Fruit fly (Drosophila melanogaster) whole organism: ENCODE results near the gene gdl.

Experiments
- CG8478 ChIP-seq: fragments of >200 bp; optimal IDR thresholded peaks from 2 replicates; lab custom pipeline; 2018; ENCODE audit warnings: inconsistent platforms
- pan ChIP-seq: fragments of >200 bp; optimal IDR thresholded peaks from 2 replicates; lab custom pipeline; 2017
- psq ChIP-seq: fragments of >200 bp; optimal IDR thresholded peaks from 2 replicates; lab custom pipeline; 2017

DNA sequence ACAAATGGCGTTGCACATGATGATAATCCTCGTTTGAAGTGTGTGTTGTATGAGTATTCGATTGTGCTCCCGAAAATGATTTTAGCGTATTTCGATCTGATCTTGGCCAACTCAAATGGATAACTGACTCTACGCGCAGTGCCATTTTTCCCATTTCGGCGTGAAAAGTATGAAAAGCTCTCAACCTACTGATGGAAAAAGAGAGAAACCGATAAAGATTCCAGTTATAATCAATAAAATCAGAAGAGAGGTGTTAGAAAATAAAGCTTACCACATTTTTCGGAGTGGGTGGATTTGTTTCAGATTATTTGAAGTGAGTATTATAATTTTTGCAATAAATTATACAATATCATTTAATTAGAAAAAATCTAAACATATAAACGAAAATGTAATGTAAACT lies 10.2 kb downstream of the gdl start, which contains the start of gene mex1:
- TF ChIP-seq CG8478 (lab: Kevin White, UChicago) (no peak), pan (lab: Kevin White, UChicago) (no peak), psq (lab: Kevin White, UChicago) (no peak)
